Worm (Caenorhabditis elegans): Measurements from ENCODE around the gene B0303.16.

ce11 chrIII:8719769-8720252 is 14.9 kb downstream of the B0303.16 start, which contains the start of gene hipr-1:
- no peak for TF ChIP-seq dao-5 (tag; optimal IDR thresholded peaks at IDR 0.05)
- no peak for TF ChIP-seq him-1 (tag; optimal IDR thresholded peaks at IDR 0.05)
- TF ChIP-seq W03F9.2 (tag; optimal IDR thresholded peaks at IDR 0.05), result no peak
